Fruit fly (Drosophila melanogaster) whole organism, embryonic: ENCODE measurements around the gene Baldspot.

Source experiments
- CG10267 ChIP-seq: fragments of 200-800 bp; sonication (Bioruptor generic); optimal IDR thresholded peaks from 2 replicates; lab custom pipeline; 2018; ENCODE audit warnings: missing biosample characterization, mild to moderate bottlenecking, missing genetic modification characterization, moderate library complexity
- CG10543 ChIP-seq: fragments of 200-800 bp; sonication (Bioruptor generic); optimal IDR thresholded peaks from 3 replicates; lab custom pipeline; 2017; ENCODE audit warnings: missing biosample characterization, mild to moderate bottlenecking, missing genetic modification characterization, moderate library complexity
- CG10565 ChIP-seq: fragments of 200-800 bp; sonication (Bioruptor generic); optimal IDR thresholded peaks from 3 replicates; lab custom pipeline; 2016; ENCODE audit warnings: missing biosample characterization, mild to moderate bottlenecking, missing genetic modification characterization
- CG11723 ChIP-seq: fragments of 200-800 bp; sonication (Bioruptor generic); optimal IDR thresholded peaks from 2 replicates; lab custom pipeline; 2017; ENCODE audit warnings: missing biosample characterization, mild to moderate bottlenecking, missing genetic modification characterization
- CG12071 ChIP-seq: fragments of 200-800 bp; sonication (Bioruptor generic); optimal IDR thresholded peaks from 3 replicates; lab custom pipeline; 2018; ENCODE audit warnings: missing biosample characterization, mild to moderate bottlenecking, missing genetic modification characterization
- CG14014 ChIP-seq: fragments of 200-800 bp; sonication (Bioruptor generic); IDR thresholded peaks from 2 replicates; pipeline ENCODE4 v1.3.6; 2022; ENCODE audit warnings: missing biosample characterization, missing genetic modification characterization
- CG17912 ChIP-seq: fragments of 200-800 bp; sonication (Bioruptor generic); optimal IDR thresholded peaks from 2 replicates; lab custom pipeline; 2018; ENCODE audit warnings: missing biosample characterization, mild to moderate bottlenecking, missing genetic modification characterization
- CG18764 ChIP-seq: fragments of 200-800 bp; sonication (Bioruptor generic); optimal IDR thresholded peaks from 3 replicates; lab custom pipeline; 2016; ENCODE audit warnings: missing biosample characterization, missing genetic modification characterization
- CG31441 ChIP-seq: fragments of 200-800 bp; sonication (Bioruptor generic); IDR thresholded peaks from 2 replicates; pipeline ENCODE4 v1.3.6; 2022; ENCODE audit warnings: missing biosample characterization, missing genetic modification characterization
- CG4360 ChIP-seq: fragments of 200-800 bp; sonication (Bioruptor generic); IDR thresholded peaks from 2 replicates; pipeline ENCODE4 v1.3.6; 2022; ENCODE audit warnings: missing biosample characterization, missing genetic modification characterization
- CG6854 ChIP-seq: fragments of 200-800 bp; sonication (Bioruptor generic); optimal IDR thresholded peaks from 3 replicates; lab custom pipeline; 2017; ENCODE audit warnings: missing biosample characterization, mild to moderate bottlenecking, missing genetic modification characterization
- CG8290 ChIP-seq, 3 experiments: fragments of 200-800 bp; sonication (Bioruptor generic); optimal IDR thresholded peaks; 2 replicates each; lab custom pipeline; 2016 to 2019; ENCODE audit warnings: missing biosample characterization in 3 of 3, missing genetic modification characterization in 3 of 3, mild to moderate bottlenecking in 2 of 3, moderate library complexity in 1 of 3
- CrebB ChIP-seq: fragments of 200-800 bp; sonication (Bioruptor generic); optimal IDR thresholded peaks from 3 replicates; lab custom pipeline; 2018; ENCODE audit warnings: missing biosample characterization, mild to moderate bottlenecking, missing genetic modification characterization
- Dip3 ChIP-seq: fragments of 200-800 bp; sonication (Bioruptor generic); optimal IDR thresholded peaks from 3 replicates; lab custom pipeline; 2016; ENCODE audit warnings: missing biosample characterization, missing genetic modification characterization
- HLH4C ChIP-seq: fragments of 200-800 bp; sonication (Bioruptor generic); IDR thresholded peaks from 3 replicates; pipeline ENCODE4 v1.3.6; 2022; ENCODE audit warnings: missing biosample characterization, missing genetic modification characterization; ENCODE audit not compliant: partially characterized antibody
- HmgD ChIP-seq: fragments of 200-800 bp; sonication (Bioruptor generic); optimal IDR thresholded peaks from 3 replicates; lab custom pipeline; 2016; ENCODE audit warnings: missing biosample characterization, missing genetic modification characterization
- Hr3 ChIP-seq: fragments of 200-800 bp; sonication (Bioruptor generic); optimal IDR thresholded peaks from 3 replicates; lab custom pipeline; 2016; ENCODE audit warnings: missing biosample characterization, missing genetic modification characterization
- Hsf ChIP-seq: fragments of 200-800 bp; sonication (Bioruptor generic); optimal IDR thresholded peaks from 3 replicates; lab custom pipeline; 2016; ENCODE audit warnings: missing biosample characterization, missing genetic modification characterization
- Max ChIP-seq: fragments of 200-800 bp; sonication (Bioruptor generic); optimal IDR thresholded peaks from 2 replicates; lab custom pipeline; 2016; ENCODE audit warnings: missing biosample characterization, mild to moderate bottlenecking, missing genetic modification characterization
- NfI ChIP-seq: fragments of 200-800 bp; sonication (Bioruptor generic); optimal IDR thresholded peaks from 3 replicates; lab custom pipeline; 2018; ENCODE audit warnings: missing biosample characterization, mild to moderate bottlenecking, missing genetic modification characterization, moderate library complexity
- Optix ChIP-seq: fragments of 200-800 bp; sonication (Bioruptor generic); IDR thresholded peaks from 3 replicates; pipeline ENCODE4 v1.3.6; 2022; ENCODE audit warnings: missing biosample characterization, missing genetic modification characterization
- Pdp1 ChIP-seq, 2 experiments: fragments of 200-800 bp; sonication (Bioruptor generic); optimal IDR thresholded peaks; 3 replicates each; lab custom pipeline; 2016; ENCODE audit warnings: missing biosample characterization in 2 of 2, missing genetic modification characterization in 2 of 2, mild to moderate bottlenecking in 1 of 2, moderate library complexity in 1 of 2
- Rfx ChIP-seq: fragments of 200-800 bp; sonication (Bioruptor generic); IDR thresholded peaks from 2 replicates; pipeline ENCODE4 v1.3.6; 2022; ENCODE audit warnings: missing biosample characterization, missing genetic modification characterization
- Stat92E ChIP-seq, 3 experiments: fragments of >200 bp in 2 of 3; fragments of 200-800 bp in 1 of 3; sonication (Bioruptor generic) in 1 of 3; optimal IDR thresholded peaks; 2 replicates each; lab custom pipeline; 2017 to 2019; ENCODE audit warnings: missing biosample characterization in 3 of 3, missing genetic modification characterization in 3 of 3, mild to moderate bottlenecking in 1 of 3, moderate library complexity in 1 of 3
- Tbp ChIP-seq: fragments of >200 bp; optimal IDR thresholded peaks from 2 replicates; lab custom pipeline; 2018; ENCODE audit warnings: missing biosample characterization, missing genetic modification characterization
- Trl ChIP-seq, 3 experiments: fragments of >200 bp in 2 of 3; fragments of 200-800 bp in 1 of 3; sonication (Bioruptor generic) in 1 of 3; optimal IDR thresholded peaks; 2 replicates in 1 of 3; 3 replicates in 2 of 3; lab custom pipeline; 2016 to 2017; ENCODE audit warnings: missing biosample characterization in 1 of 3, missing genetic modification characterization in 1 of 3
- ash1 ChIP-seq: fragments of 200-800 bp; sonication (Bioruptor generic); optimal IDR thresholded peaks from 2 replicates; lab custom pipeline; 2018; ENCODE audit warnings: missing biosample characterization, mild to moderate bottlenecking, missing genetic modification characterization
- cas ChIP-seq: fragments of 200-800 bp; sonication (Bioruptor generic); IDR thresholded peaks from 2 replicates; pipeline ENCODE4 v1.3.6; 2022; ENCODE audit warnings: missing biosample characterization, missing genetic modification characterization
- cato ChIP-seq: fragments of 200-800 bp; sonication (Bioruptor generic); optimal IDR thresholded peaks from 2 replicates; lab custom pipeline; 2016; ENCODE audit warnings: missing biosample characterization, missing genetic modification characterization, borderline replicate concordance
- caup ChIP-seq: fragments of 200-800 bp; sonication (Bioruptor generic); optimal IDR thresholded peaks from 3 replicates; lab custom pipeline; 2017; ENCODE audit warnings: missing biosample characterization, mild to moderate bottlenecking, missing genetic modification characterization, moderate library complexity; ENCODE audit not compliant: severe bottlenecking
- chn ChIP-seq: fragments of 200-800 bp; sonication (Bioruptor generic); optimal IDR thresholded peaks from 2 replicates; lab custom pipeline; 2016; ENCODE audit warnings: missing biosample characterization, missing genetic modification characterization
- ci ChIP-seq: fragments of 200-800 bp; sonication (Bioruptor generic); IDR thresholded peaks from 3 replicates; pipeline ENCODE4 v1.3.6; 2022; ENCODE audit warnings: missing biosample characterization, missing genetic modification characterization
- dan ChIP-seq: fragments of 200-800 bp; sonication (Bioruptor generic); IDR thresholded peaks from 2 replicates; pipeline ENCODE4 v1.3.6; 2022; ENCODE audit warnings: missing biosample characterization, missing genetic modification characterization
- esg ChIP-seq: fragments of 200-800 bp; sonication (Bioruptor generic); conservative IDR thresholded peaks from 2 replicates; pipeline ENCODE4 v1.3.6; 2022; ENCODE audit warnings: missing biosample characterization, missing genetic modification characterization
- exex ChIP-seq: fragments of 200-800 bp; sonication (Bioruptor generic); optimal IDR thresholded peaks from 4 replicates; lab custom pipeline; 2018; ENCODE audit warnings: missing biosample characterization, mild to moderate bottlenecking, missing genetic modification characterization, moderate library complexity
- gcm2 ChIP-seq: fragments of 200-800 bp; sonication (Bioruptor generic); optimal IDR thresholded peaks from 2 replicates; lab custom pipeline; 2016; ENCODE audit warnings: missing biosample characterization, missing genetic modification characterization
- klu ChIP-seq: fragments of 200-800 bp; sonication (Bioruptor generic); IDR thresholded peaks from 2 replicates; pipeline ENCODE4 v1.3.6; 2022; ENCODE audit warnings: missing biosample characterization, missing genetic modification characterization
- lilli ChIP-seq: fragments of 200-800 bp; sonication (Bioruptor generic); optimal IDR thresholded peaks from 3 replicates; lab custom pipeline; 2016; ENCODE audit warnings: missing biosample characterization, missing genetic modification characterization
- maf-S ChIP-seq: fragments of 200-800 bp; sonication (Bioruptor generic); optimal IDR thresholded peaks from 2 replicates; lab custom pipeline; 2016; ENCODE audit warnings: missing biosample characterization, missing genetic modification characterization
- mirr ChIP-seq: fragments of 200-800 bp; sonication (Bioruptor generic); optimal IDR thresholded peaks from 3 replicates; lab custom pipeline; 2018; ENCODE audit warnings: missing biosample characterization, mild to moderate bottlenecking, missing genetic modification characterization
- pan ChIP-seq, 4 experiments: fragments of >200 bp in 3 of 4; fragments of 200-800 bp in 1 of 4; sonication (Bioruptor generic) in 1 of 4; optimal IDR thresholded peaks in 3 of 4; IDR thresholded peaks in 1 of 4; 2 replicates each; pipeline versions ENCODE4 v1.3.6 to Lab custom; 2017 to 2022; ENCODE audit warnings: missing biosample characterization in 2 of 4, missing genetic modification characterization in 2 of 4, mixed read lengths in 1 of 4
- pita ChIP-seq: fragments of 200-800 bp; sonication (Bioruptor generic); optimal IDR thresholded peaks from 2 replicates; lab custom pipeline; 2017; ENCODE audit warnings: missing biosample characterization, mild to moderate bottlenecking, missing genetic modification characterization
- unc-4 ChIP-seq: fragments of 200-800 bp; sonication (Bioruptor generic); IDR thresholded peaks from 2 replicates; pipeline ENCODE4 v1.3.6; 2022; ENCODE audit warnings: missing biosample characterization, missing genetic modification characterization; ENCODE audit not compliant: partially characterized antibody
- unpg ChIP-seq: fragments of 200-800 bp; sonication (Bioruptor generic); optimal IDR thresholded peaks from 3 replicates; lab custom pipeline; 2018; ENCODE audit warnings: missing biosample characterization, mild to moderate bottlenecking, missing genetic modification characterization, moderate library complexity
- wor ChIP-seq: fragments of 200-800 bp; sonication (Bioruptor generic); IDR thresholded peaks from 2 replicates; pipeline ENCODE4 v1.3.6; 2022; ENCODE audit warnings: missing biosample characterization, missing genetic modification characterization

The Baldspot gene

dm6 chr3L:16629793-16630192 is 31.6 kb downstream of the Baldspot start:
- TF ChIP-seq gcm2 (GFP tag; lab: Kevin White, UChicago) (no peak), maf-S (no peak)

- TF ChIP-seq unpg (GFP tag; lab: Kevin White, UChicago) (no peak), CG4360 (GFP tag; lab: Robert Waterston, UW) (peak; percentile 93)
Observed at dm6 chr3L:16626199-16626598, 35.2 kb downstream of the Baldspot start.

- no peak for TF ChIP-seq wor
- no peak for TF ChIP-seq CrebB (tag; lab: Kevin White, UChicago)
- no peak for TF ChIP-seq Optix (GFP tag; lab: Robert Waterston, UW)
- TF ChIP-seq Trl (optimal IDR thresholded peaks at IDR 0.05; lab: Kevin White, UChicago), result no peak
- no peak for TF ChIP-seq Trl (GFP tag; optimal IDR thresholded peaks at IDR 0.05; lab: Kevin White, UChicago)
- TF ChIP-seq CG10565 (GFP tag; lab: Kevin White, UChicago), result no peak
- peak; percentile 13; the same call in 1 of the 2 replicates for TF ChIP-seq CG14014
- no peak for TF ChIP-seq CG6854 (GFP tag; lab: Kevin White, UChicago)
- no peak for TF ChIP-seq klu
- TF ChIP-seq Stat92E (GFP tag; optimal IDR thresholded peaks at IDR 0.05; lab: Kevin White, UChicago), result no peak
- no peak for TF ChIP-seq CG11723 (GFP tag; lab: Kevin White, UChicago)
- TF ChIP-seq CG10267 (tag; lab: Kevin White, UChicago), result peak; percentile 98
- peak; percentile 27 for TF ChIP-seq exex
- TF ChIP-seq cato (GFP tag; lab: Kevin White, UChicago), result no peak
- TF ChIP-seq Rfx (GFP tag; lab: Robert Waterston, UW), result peak; percentile 77
- TF ChIP-seq ci, result peak; percentile 54; the same call in 2 of the 3 replicates
- TF ChIP-seq CG18764 (GFP tag; lab: Kevin White, UChicago), result peak; percentile 20
- TF ChIP-seq esg (GFP tag; lab: Robert Waterston, UW), result no peak
- peak; percentile 81 for TF ChIP-seq unc-4 (GFP tag; lab: Robert Waterston, UW)
- peak; percentile 43 for TF ChIP-seq caup (GFP tag; lab: Kevin White, UChicago)
- no peak for TF ChIP-seq CG8290 (GFP tag; optimal IDR thresholded peaks at IDR 0.05; lab: Kevin White, UChicago)
- TF ChIP-seq CG8290 (tag; optimal IDR thresholded peaks at IDR 0.05; lab: Kevin White, UChicago), result no peak
- TF ChIP-seq cas (GFP tag; lab: Robert Waterston, UW), result no peak
- TF ChIP-seq CG31441 (GFP tag; lab: Robert Waterston, UW), result peak; percentile 36; the same call in 1 of the 2 replicates
- peak; percentile 66; the same call in 2 of the 3 replicates for TF ChIP-seq HLH4C (GFP tag; lab: Robert Waterston, UW)
- TF ChIP-seq Max, result peak; percentile 38
- no peak for TF ChIP-seq CG10543
- TF ChIP-seq NfI (GFP tag; lab: Kevin White, UChicago), result peak; percentile 46
- no peak for TF ChIP-seq pita (GFP tag; lab: Kevin White, UChicago)
- no peak for TF ChIP-seq CG12071 (GFP tag; lab: Kevin White, UChicago)
- TF ChIP-seq pan (optimal IDR thresholded peaks at IDR 0.05; lab: Kevin White, UChicago), result no peak
- no peak for TF ChIP-seq pan (GFP tag; optimal IDR thresholded peaks at IDR 0.05 in 1 of 2, IDR thresholded peaks at IDR 0.05 in 1 of 2)
- TF ChIP-seq Hr3, result peak; percentile 42
- peak; percentile 36 for TF ChIP-seq CG17912 (GFP tag; lab: Kevin White, UChicago)
- no peak for TF ChIP-seq Hsf (GFP tag; lab: Kevin White, UChicago)
- peak; percentile 20 for TF ChIP-seq chn (GFP tag; lab: Kevin White, UChicago)
- TF ChIP-seq ash1 (GFP tag; lab: Kevin White, UChicago), result no peak
- peak; percentile 69 for TF ChIP-seq lilli (GFP tag; lab: Kevin White, UChicago)
- no peak for TF ChIP-seq Tbp (GFP tag; lab: Kevin White, UChicago)
- no peak for TF ChIP-seq dan (GFP tag; lab: Robert Waterston, UW)
- peak; percentile 21 for TF ChIP-seq Dip3 (GFP tag; lab: Kevin White, UChicago)
- TF ChIP-seq Pdp1 (GFP tag; optimal IDR thresholded peaks at IDR 0.05; lab: Kevin White, UChicago), result peak in 1 of 2 experiments; percentile 41
- no peak for TF ChIP-seq mirr
- TF ChIP-seq HmgD, result no peak
Observed at dm6 chr3L:16615132-16615709, 46.2 kb downstream of the Baldspot start, which contains the start of gene Mo25. Gene Mo25, minus strand, starts transcription at chr3L:16615472.
